Fruit fly (Drosophila melanogaster): Measurements from ENCODE around the gene CG7099.

CG7099 gene

DNA sequence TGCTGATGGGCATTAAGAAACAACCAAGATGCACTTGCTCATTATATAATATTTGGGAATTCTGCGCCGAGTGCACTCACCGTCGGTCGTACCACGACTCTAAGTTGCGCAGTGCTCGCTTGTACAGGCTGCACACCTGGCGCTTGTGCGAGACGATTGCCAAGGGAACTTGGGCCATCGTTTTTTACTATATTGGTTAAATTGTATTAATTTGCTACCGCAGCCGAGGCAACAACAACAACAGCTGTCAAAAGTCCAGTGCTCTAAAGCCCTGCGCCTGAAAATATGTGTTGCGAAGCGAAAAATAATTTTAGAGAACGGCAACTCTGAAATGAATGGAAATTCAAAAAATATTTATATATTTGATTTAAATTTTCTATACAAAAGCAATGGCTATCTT lies 16.6 kb upstream of the CG7099 start, which contains the start of gene ND-B22 (continued):
- TF ChIP-seq Ravus (GFP tag; IDR thresholded peaks at IDR 0.05), result no peak
- peak; percentile 76 for TF ChIP-seq CG12659 (GFP tag; optimal IDR thresholded peaks at IDR 0.05)
- TF ChIP-seq bigmax (GFP tag; optimal IDR thresholded peaks at IDR 0.05), result no peak
- TF ChIP-seq Fer2 (tag; optimal IDR thresholded peaks at IDR 0.05), result peak; percentile 19
- no peak for TF ChIP-seq sima (GFP tag; optimal IDR thresholded peaks at IDR 0.05)
- no peak for TF ChIP-seq zen2 (GFP tag; IDR thresholded peaks at IDR 0.05; ENCODE audit: partially characterized antibody)
- TF ChIP-seq YL-1 (GFP tag; optimal IDR thresholded peaks at IDR 0.05), result peak; percentile 84
- no peak for TF ChIP-seq Sin3A (optimal IDR thresholded peaks at IDR 0.05)
- TF ChIP-seq CG10209 (GFP tag; optimal IDR thresholded peaks at IDR 0.05), result peak; percentile 33
- TF ChIP-seq Poxn (GFP tag; IDR thresholded peaks at IDR 0.05), result no peak
- TF ChIP-seq H15 (GFP tag; IDR thresholded peaks at IDR 0.05), result no peak
- peak; percentile 26 for TF ChIP-seq pum (GFP tag; optimal IDR thresholded peaks at IDR 0.05)
- peak; percentile 43 for TF ChIP-seq grau (tag; optimal IDR thresholded peaks at IDR 0.05)
- TF ChIP-seq knrl (GFP tag; IDR thresholded peaks at IDR 0.05; ENCODE audit: partially characterized antibody), result no peak
- TF ChIP-seq lilli (GFP tag; optimal IDR thresholded peaks at IDR 0.05), result peak; percentile 67
- TF ChIP-seq GATAe (GFP tag; conservative IDR thresholded peaks at IDR 0.05), result no peak
- TF ChIP-seq nau (GFP tag; optimal IDR thresholded peaks at IDR 0.05), result peak; percentile 32
- TF ChIP-seq CG10267 (tag; optimal IDR thresholded peaks at IDR 0.05), result peak; percentile 93
- no peak for TF ChIP-seq Six4 (GFP tag; optimal IDR thresholded peaks at IDR 0.05)
- TF ChIP-seq CG14710 (tag; optimal IDR thresholded peaks at IDR 0.05), result peak; percentile 42
- no peak for TF ChIP-seq CG9727 (GFP tag; optimal IDR thresholded peaks at IDR 0.05)
- no peak for TF ChIP-seq CG6765 (GFP tag; optimal IDR thresholded peaks at IDR 0.05)
- TF ChIP-seq CG4404 (GFP tag; IDR thresholded peaks at IDR 0.05), result no peak
- TF ChIP-seq croc (GFP tag; conservative IDR thresholded peaks at IDR 0.05), result no peak
- TF ChIP-seq Tbp (GFP tag; optimal IDR thresholded peaks at IDR 0.05), result no peak
- peak; percentile 57 for TF ChIP-seq lab (GFP tag; optimal IDR thresholded peaks at IDR 0.05)
- TF ChIP-seq z (GFP tag; IDR thresholded peaks at IDR 0.05), result no peak
- no peak for TF ChIP-seq CG2889 (GFP tag; IDR thresholded peaks at IDR 0.05)
- no peak for TF ChIP-seq CG8765 (GFP tag; IDR thresholded peaks at IDR 0.05)
- TF ChIP-seq disco-r (GFP tag; optimal IDR thresholded peaks at IDR 0.05), result no peak
- TF ChIP-seq sna (GFP tag; IDR thresholded peaks at IDR 0.05; ENCODE audit: partially characterized antibody), result peak; percentile 43; the same call in 1 of the 2 replicates
- no peak for TF ChIP-seq CG10366 (GFP tag; IDR thresholded peaks at IDR 0.05)
- no peak for TF ChIP-seq dm (GFP tag; optimal IDR thresholded peaks at IDR 0.05)
- TF ChIP-seq sens-2 (GFP tag; IDR thresholded peaks at IDR 0.05), result no peak
- TF ChIP-seq fru (optimal IDR thresholded peaks at IDR 0.05), result no peak
- no peak for TF ChIP-seq corto (GFP tag; optimal IDR thresholded peaks at IDR 0.05)
- TF ChIP-seq tup (GFP tag; optimal IDR thresholded peaks at IDR 0.05), result peak; percentile 5
- no peak for TF ChIP-seq dati (GFP tag; IDR thresholded peaks at IDR 0.05)
- TF ChIP-seq eyg (GFP tag; optimal IDR thresholded peaks at IDR 0.05), result no peak
- peak; percentile 73 for TF ChIP-seq CG2120 (GFP tag; optimal IDR thresholded peaks at IDR 0.05)
- peak; percentile 24 for TF ChIP-seq scrt (GFP tag; optimal IDR thresholded peaks at IDR 0.05)
- TF ChIP-seq Usf (GFP tag; optimal IDR thresholded peaks at IDR 0.05), result no peak
- no peak for TF ChIP-seq ftz-f1 (GFP tag; optimal IDR thresholded peaks at IDR 0.05)
- TF ChIP-seq CG17328 (GFP tag; IDR thresholded peaks at IDR 0.05), result no peak
- TF ChIP-seq mam (GFP tag; optimal IDR thresholded peaks at IDR 0.05), result peak; percentile 58
- peak; percentile 35; the same call in 1 of the 3 replicates for TF ChIP-seq CG34422 (GFP tag; IDR thresholded peaks at IDR 0.05)
- no peak for TF ChIP-seq CG17612 (GFP tag; IDR thresholded peaks at IDR 0.05)
- TF ChIP-seq sr (GFP tag; IDR thresholded peaks at IDR 0.05), result no peak
- peak; percentile 76 for TF ChIP-seq pzg (GFP tag; optimal IDR thresholded peaks at IDR 0.05)
- no peak for TF ChIP-seq stc (GFP tag; IDR thresholded peaks at IDR 0.05)
- TF ChIP-seq Adf1 (GFP tag; IDR thresholded peaks at IDR 0.05), result no peak; the same call in 1 of the 2 replicates
- peak; percentile 6 for TF ChIP-seq Ssrp (tag; optimal IDR thresholded peaks at IDR 0.05)

Measured in whole organism, embryonic.